Comparison of ENCODE assay signal across 2 fruit fly cellular contexts in genomic region chr3R:13806710-13807093, dm6.
A peak's percentile ranks its signal among the peaks of the same experiment; 100 is the strongest.
TF ChIP-seq lines count a peak whose summit lies in the region.

No protein-coding gene starts in this region.

TF ChIP-seq in whole organism, embryonic, 481 proteins besides CTCF, POLR2A, EP300 and RAD21 (continued from another document):
- TF ChIP-seq lola (GFP tag; optimal IDR thresholded peaks at IDR 0.05; lab: Kevin White, UChicago): peak in 1 of 3 experiments; percentile 0
- TF ChIP-seq Sox100B (GFP tag; optimal IDR thresholded peaks at IDR 0.05; lab: Kevin White, UChicago): peak; percentile 16
- TF ChIP-seq prd (optimal IDR thresholded peaks at IDR 0.05; lab: Kevin White, UChicago): no peak
- TF ChIP-seq prd (GFP tag; IDR thresholded peaks at IDR 0.05; lab: Robert Waterston, UW): 0 out of 3 replicates have a peak, but pooled peaks have one; percentile 19
- TF ChIP-seq CG18262 (tag; optimal IDR thresholded peaks at IDR 0.05; lab: Kevin White, UChicago): peak; percentile 12
- TF ChIP-seq nmo (GFP tag; optimal IDR thresholded peaks at IDR 0.05; lab: Kevin White, UChicago): peak; percentile 21
- no peak for TF ChIP-seq gcm (GFP tag; optimal IDR thresholded peaks at IDR 0.05; lab: Kevin White, UChicago)

TF ChIP-seq in whole organism, prepupa, 60 proteins besides CTCF, POLR2A, EP300 and RAD21 (continued from another document):
- TF ChIP-seq acj6 (GFP tag; optimal IDR thresholded peaks at IDR 0.05; lab: Kevin White, UChicago) (peak; percentile 61), CG6792 (GFP tag; optimal IDR thresholded peaks at IDR 0.05; lab: Kevin White, UChicago) (peak; percentile 45), CG16779 (tag; optimal IDR thresholded peaks at IDR 0.05; lab: Kevin White, UChicago) (peak; percentile 29), fkh (GFP tag; optimal IDR thresholded peaks at IDR 0.05; lab: Kevin White, UChicago) (no peak), esn (GFP tag; optimal IDR thresholded peaks at IDR 0.05; lab: Kevin White, UChicago) (peak; percentile 68), Lpt (GFP tag; optimal IDR thresholded peaks at IDR 0.05; lab: Kevin White, UChicago) (peak; percentile 43), net (GFP tag; optimal IDR thresholded peaks at IDR 0.05; lab: Kevin White, UChicago) (peak; percentile 67), vri (GFP tag; optimal IDR thresholded peaks at IDR 0.05; lab: Kevin White, UChicago) (no peak), Ets96B (tag; optimal IDR thresholded peaks at IDR 0.05; lab: Kevin White, UChicago) (peak; percentile 22), Blimp-1 (GFP tag; optimal IDR thresholded peaks at IDR 0.05; lab: Kevin White, UChicago) (no peak), CG34406 (GFP tag; optimal IDR thresholded peaks at IDR 0.05; lab: Kevin White, UChicago) (peak; percentile 46), CG7368 (GFP tag; optimal IDR thresholded peaks at IDR 0.05; lab: Kevin White, UChicago) (peak; percentile 2), CG3032 (tag; optimal IDR thresholded peaks at IDR 0.05; lab: Kevin White, UChicago) (peak; percentile 28), salr (GFP tag; optimal IDR thresholded peaks at IDR 0.05; lab: Kevin White, UChicago) (peak in 1 of 2 experiments; percentile 86), dac (GFP tag; optimal IDR thresholded peaks at IDR 0.05; lab: Kevin White, UChicago) (peak; percentile 59), Hr38 (GFP tag; optimal IDR thresholded peaks at IDR 0.05; lab: Kevin White, UChicago) (no peak), CG6163 (GFP tag; IDR thresholded peaks at IDR 0.05; lab: Robert Waterston, UW) (peak; percentile 39; the same call in 1 of the 3 replicates), Hr4 (GFP tag; optimal IDR thresholded peaks at IDR 0.05; lab: Kevin White, UChicago) (peak; percentile 87), CG3919 (GFP tag; optimal IDR thresholded peaks at IDR 0.05; lab: Kevin White, UChicago) (peak; percentile 64), CG8119 (GFP tag; IDR thresholded peaks at IDR 0.05; lab: Robert Waterston, UW) (peak; percentile 75), Eip75B (GFP tag; optimal IDR thresholded peaks at IDR 0.05; lab: Kevin White, UChicago) (peak; percentile 70), CG31627 (GFP tag; optimal IDR thresholded peaks at IDR 0.05; lab: Kevin White, UChicago) (peak; percentile 20), OdsH (GFP tag; optimal IDR thresholded peaks at IDR 0.05; lab: Kevin White, UChicago) (peak; percentile 71), Sox14 (GFP tag; optimal IDR thresholded peaks at IDR 0.05; lab: Kevin White, UChicago) (peak; percentile 62), CG9139 (GFP tag; optimal IDR thresholded peaks at IDR 0.05; lab: Kevin White, UChicago) (no peak), Hr39 (GFP tag; optimal IDR thresholded peaks at IDR 0.05; lab: Kevin White, UChicago) (peak; percentile 49), eg (GFP tag; IDR thresholded peaks at IDR 0.05; lab: Robert Waterston, UW) (peak; percentile 59), CG15336 (GFP tag; IDR thresholded peaks at IDR 0.05; lab: Robert Waterston, UW) (peak; percentile 65), Gug (GFP tag; IDR thresholded peaks at IDR 0.05; lab: Robert Waterston, UW) (no peak), CG11902 (GFP tag; optimal IDR thresholded peaks at IDR 0.05; lab: Kevin White, UChicago) (peak; percentile 37), CG6854 (GFP tag; optimal IDR thresholded peaks at IDR 0.05; lab: Kevin White, UChicago) (no peak), CG8632 (GFP tag; optimal IDR thresholded peaks at IDR 0.05; lab: Kevin White, UChicago) (peak; percentile 16), cyc (GFP tag; optimal IDR thresholded peaks at IDR 0.05; lab: Kevin White, UChicago) (peak; percentile 25), lz (GFP tag; optimal IDR thresholded peaks at IDR 0.05; lab: Kevin White, UChicago) (peak; percentile 56), CG32006 (GFP tag; optimal IDR thresholded peaks at IDR 0.05; lab: Kevin White, UChicago) (peak; percentile 91), Eip78C (GFP tag; lab: Kevin White, UChicago) (peak; percentile 94), topi (GFP tag; optimal IDR thresholded peaks at IDR 0.05; lab: Kevin White, UChicago) (peak; percentile 61), CG6276 (GFP tag; optimal IDR thresholded peaks at IDR 0.05; lab: Kevin White, UChicago) (peak; percentile 74)
